Fruit fly (Drosophila melanogaster): Measurements from ENCODE around the gene Cp38.

dm6 chrX:8529598-8529997, 48.0 kb downstream of the Cp38 start, which contains the start of gene PIP82:
- TF ChIP-seq Dif (GFP tag; optimal IDR thresholded peaks at IDR 0.05; ENCODE audit: partially characterized antibody): no peak
- no peak for TF ChIP-seq psq (GFP tag; optimal IDR thresholded peaks at IDR 0.05)
- TF ChIP-seq Hr78 (GFP tag; optimal IDR thresholded peaks at IDR 0.05): no peak
- TF ChIP-seq N (GFP tag; optimal IDR thresholded peaks at IDR 0.05): no peak
- TF ChIP-seq Hr83 (GFP tag; optimal IDR thresholded peaks at IDR 0.05; ENCODE audit: poor library complexity, severe bottlenecking): no peak
- no peak for TF ChIP-seq lola (GFP tag; optimal IDR thresholded peaks at IDR 0.05)
- no peak for TF ChIP-seq OdsH (GFP tag; optimal IDR thresholded peaks at IDR 0.05)
- TF ChIP-seq fru (GFP tag; optimal IDR thresholded peaks at IDR 0.05): no peak
- no peak for TF ChIP-seq dsf (GFP tag; optimal IDR thresholded peaks at IDR 0.05; ENCODE audit: borderline replicate concordance)

Measured in whole organism, wandering third instar larva.